Worm (Caenorhabditis elegans) whole organism, L3 larva: Measurements from ENCODE around the gene wbp-11.

Experiments used
- R02D3.7 ChIP-seq: fragments of 150-350 bp; optimal IDR thresholded peaks from 2 replicates; lab custom pipeline; 2014; ENCODE audit warnings: missing biosample characterization, missing genetic modification characterization
- ZK546.5 ChIP-seq: sonication (generic microtip); optimal IDR thresholded peaks from 2 replicates; lab custom pipeline; 2017; ENCODE audit warnings: missing biosample characterization, missing genetic modification characterization
- aly-2 ChIP-seq: fragments of 150-350 bp; optimal IDR thresholded peaks from 2 replicates; lab custom pipeline; 2014; ENCODE audit warnings: missing biosample characterization, missing genetic modification characterization
- ama-1 ChIP-seq: fragments of 150-350 bp; optimal IDR thresholded peaks from 2 replicates; lab custom pipeline; 2018
- ceh-16 ChIP-seq: sonication (generic microtip); optimal IDR thresholded peaks from 2 replicates; lab custom pipeline; 2017; ENCODE audit warnings: missing biosample characterization, missing genetic modification characterization
- ceh-9 ChIP-seq: sonication (generic microtip); optimal IDR thresholded peaks from 2 replicates; lab custom pipeline; 2018; ENCODE audit warnings: missing biosample characterization, missing genetic modification characterization
- elt-1 ChIP-seq: fragments of 150-350 bp; optimal IDR thresholded peaks from 2 replicates; lab custom pipeline; 2014; ENCODE audit warnings: missing biosample characterization, missing genetic modification characterization
- elt-2 ChIP-seq: sonication (generic microtip); optimal IDR thresholded peaks from 2 replicates; lab custom pipeline; 2016; ENCODE audit warnings: missing genetic modification reagents, mild to moderate bottlenecking, missing genetic modification characterization, missing compliant biosample characterization
- eor-1 ChIP-seq, 2 experiments: fragments of 150-350 bp; optimal IDR thresholded peaks; 2 replicates each; lab custom pipeline; 2014 to 2018; ENCODE audit warnings: missing biosample characterization in 2 of 2, missing genetic modification characterization in 2 of 2
- fkh-10 ChIP-seq: sonication (generic microtip); optimal IDR thresholded peaks from 2 replicates; lab custom pipeline; 2017; ENCODE audit warnings: missing biosample characterization, missing genetic modification reagents, missing genetic modification characterization
- fkh-2 ChIP-seq: fragments of 150-350 bp; optimal IDR thresholded peaks from 2 replicates; lab custom pipeline; 2014; ENCODE audit warnings: missing biosample characterization, missing genetic modification reagents, missing genetic modification characterization
- fos-1 ChIP-seq: fragments of 150-350 bp; optimal IDR thresholded peaks from 2 replicates; lab custom pipeline; 2014; ENCODE audit warnings: missing biosample characterization, missing genetic modification characterization
- hmg-11 ChIP-seq: sonication (generic microtip); optimal IDR thresholded peaks from 2 replicates; lab custom pipeline; 2016; ENCODE audit warnings: missing genetic modification characterization, missing compliant biosample characterization
- lin-15B ChIP-seq: fragments of 150-350 bp; optimal IDR thresholded peaks from 2 replicates; lab custom pipeline; 2014; ENCODE audit warnings: missing biosample characterization, missing genetic modification characterization
- mdl-1 ChIP-seq: fragments of 150-350 bp; optimal IDR thresholded peaks from 2 replicates; lab custom pipeline; 2014; ENCODE audit warnings: missing biosample characterization, missing genetic modification characterization
- mml-1 ChIP-seq: fragments of 150-350 bp; sonication (generic microtip); optimal IDR thresholded peaks from 3 replicates; lab custom pipeline; 2014; ENCODE audit warnings: missing biosample characterization, missing genetic modification characterization
- nfya-1 ChIP-seq: sonication (generic microtip); optimal IDR thresholded peaks from 2 replicates; lab custom pipeline; 2017; ENCODE audit warnings: missing genetic modification characterization, mild to moderate bottlenecking, missing compliant biosample characterization, antibody characterized with exemption, moderate library complexity; ENCODE audit not compliant: insufficient read depth
- nhr-11 ChIP-seq: fragments of 150-350 bp; optimal IDR thresholded peaks from 2 replicates; lab custom pipeline; 2014; ENCODE audit warnings: missing biosample characterization, missing genetic modification characterization
- nhr-12 ChIP-seq: fragments of 150-350 bp; optimal IDR thresholded peaks from 2 replicates; lab custom pipeline; 2014; ENCODE audit warnings: missing biosample characterization, missing genetic modification characterization
- nhr-23 ChIP-seq: fragments of 150-350 bp; optimal IDR thresholded peaks from 2 replicates; lab custom pipeline; 2014; ENCODE audit warnings: missing biosample characterization, missing genetic modification reagents, missing genetic modification characterization
- nhr-237 ChIP-seq: fragments of 150-350 bp; optimal IDR thresholded peaks from 2 replicates; lab custom pipeline; 2014; ENCODE audit warnings: missing biosample characterization, missing genetic modification characterization
- nhr-25 ChIP-seq: sonication (generic microtip); optimal IDR thresholded peaks from 2 replicates; lab custom pipeline; 2017; ENCODE audit warnings: missing biosample characterization, missing genetic modification characterization
- nhr-28 ChIP-seq: fragments of 150-350 bp; optimal IDR thresholded peaks from 2 replicates; lab custom pipeline; 2014; ENCODE audit warnings: missing biosample characterization, missing genetic modification characterization
- nhr-43 ChIP-seq: sonication (generic microtip); optimal IDR thresholded peaks from 2 replicates; lab custom pipeline; 2016; ENCODE audit warnings: mild to moderate bottlenecking, missing genetic modification characterization, missing compliant biosample characterization; ENCODE audit not compliant: poor library complexity, severe bottlenecking
- nhr-67 ChIP-seq: fragments of 150-350 bp; optimal IDR thresholded peaks from 2 replicates; lab custom pipeline; 2014; ENCODE audit warnings: missing biosample characterization, missing genetic modification characterization
- nhr-76 ChIP-seq: fragments of 150-350 bp; sonication (generic microtip); optimal IDR thresholded peaks from 5 replicates; lab custom pipeline; 2014; ENCODE audit warnings: missing biosample characterization, missing genetic modification characterization
- pha-4 ChIP-seq: fragments of 150-350 bp; optimal IDR thresholded peaks from 2 replicates; lab custom pipeline; 2014; ENCODE audit warnings: missing biosample characterization, missing genetic modification reagents, missing genetic modification characterization
- pqm-1 ChIP-seq: fragments of 150-350 bp; optimal IDR thresholded peaks from 2 replicates; lab custom pipeline; 2017; ENCODE audit warnings: missing biosample characterization, missing genetic modification characterization, inconsistent platforms
- sea-2 ChIP-seq: fragments of 150-350 bp; sonication (generic microtip); optimal IDR thresholded peaks from 4 replicates; lab custom pipeline; 2014; ENCODE audit warnings: missing biosample characterization, missing genetic modification reagents, missing genetic modification characterization
- snpc-4 ChIP-seq: fragments of 150-350 bp; optimal IDR thresholded peaks from 2 replicates; lab custom pipeline; 2014; ENCODE audit warnings: missing biosample characterization, missing genetic modification characterization
- tbx-2 ChIP-seq: sonication (generic microtip); optimal IDR thresholded peaks from 2 replicates; lab custom pipeline; 2016; ENCODE audit warnings: mild to moderate bottlenecking, missing genetic modification characterization, missing compliant biosample characterization
- unc-39 ChIP-seq: sonication (generic microtip); optimal IDR thresholded peaks from 4 replicates; lab custom pipeline; 2017; ENCODE audit warnings: missing biosample characterization, missing genetic modification characterization
- unc-62 ChIP-seq: fragments of 150-350 bp; sonication (generic microtip); optimal IDR thresholded peaks from 4 replicates; lab custom pipeline; 2014; ENCODE audit warnings: missing biosample characterization, missing genetic modification reagents, missing genetic modification characterization
- ztf-4 ChIP-seq: fragments of 150-350 bp; optimal IDR thresholded peaks from 2 replicates; lab custom pipeline; 2014; ENCODE audit warnings: missing biosample characterization, missing genetic modification characterization

wbp-11 gene

ce11 chrII:10204428-10205049 is 31.8 kb downstream of the wbp-11 start:
- TF ChIP-seq mml-1 (tag; lab: Kevin White, UChicago): no peak
- no peak for TF ChIP-seq ceh-16 (tag; lab: Kevin White, UChicago)
- no peak for TF ChIP-seq aly-2 (tag; lab: Kevin White, UChicago)
- no peak for TF ChIP-seq eor-1 (tag; optimal IDR thresholded peaks at IDR 0.05; lab: Kevin White, UChicago)
- TF ChIP-seq pha-4 (tag; lab: Kevin White, UChicago): peak; percentile 35
- TF ChIP-seq nfya-1: no peak
- no peak for TF ChIP-seq R02D3.7 (tag; lab: Kevin White, UChicago)
- TF ChIP-seq nhr-11: peak; percentile 43

ce11 chrII:10206425-10206824 is 33.7 kb downstream of the wbp-11 start, which contains the start of gene T01E8.1:
Gene T01E8.1 (plus strand): TSS chrII:10206725.
- TF ChIP-seq unc-39 (tag; lab: Kevin White, UChicago) (no peak), nhr-76 (no peak), nhr-11 (no peak), nhr-28 (no peak), snpc-4 (tag; lab: Kevin White, UChicago) (no peak), hmg-11 (no peak), mdl-1 (tag; lab: Kevin White, UChicago) (no peak)

- TF ChIP-seq unc-62 (GFP tag; lab: Kevin White, UChicago): no peak
- no peak for TF ChIP-seq sea-2 (GFP tag; lab: Kevin White, UChicago)
- TF ChIP-seq nhr-67 (tag; lab: Kevin White, UChicago): no peak
- TF ChIP-seq eor-1 (tag; optimal IDR thresholded peaks at IDR 0.05; lab: Kevin White, UChicago): no peak
- no peak for TF ChIP-seq fos-1 (tag; lab: Kevin White, UChicago)
- no peak for TF ChIP-seq tbx-2 (tag; lab: Kevin White, UChicago)
- no peak for TF ChIP-seq mml-1 (tag; lab: Kevin White, UChicago)
- TF ChIP-seq fkh-2: no peak
- TF ChIP-seq hmg-11: no peak
- TF ChIP-seq nhr-28: no peak
- no peak for TF ChIP-seq pqm-1 (tag; lab: Kevin White, UChicago)
- TF ChIP-seq lin-15B (tag; lab: Kevin White, UChicago): no peak
- no peak for TF ChIP-seq ztf-4 (tag; lab: Kevin White, UChicago)
- TF ChIP-seq, all 47 proteins: peak for 0
Observed at ce11 chrII:10218171-10218570, 45.4 kb downstream of the wbp-11 start, which contains the start of gene ref-1. Gene ref-1 (plus strand): TSS chrII:10218471.

- TF ChIP-seq pha-4 (tag; lab: Kevin White, UChicago) (peak; percentile 62), elt-1 (no peak), nhr-43 (peak; percentile 3), nhr-23 (peak; percentile 43), fkh-10 (GFP tag; lab: Kevin White, UChicago) (no peak), nhr-25 (tag; lab: Kevin White, UChicago) (peak; percentile 64)
Observed at ce11 chrII:10220631-10221030, 47.9 kb downstream of the wbp-11 start.

ce11 chrII:10221627-10222026 is 48.9 kb downstream of the wbp-11 start:
- TF ChIP-seq fkh-2: no peak
- no peak for TF ChIP-seq tbx-2 (tag; lab: Kevin White, UChicago)
- TF ChIP-seq hmg-11: no peak
- no peak for TF ChIP-seq ZK546.5 (tag; lab: Kevin White, UChicago)
- TF ChIP-seq ceh-9 (tag; lab: Kevin White, UChicago): no peak
- TF ChIP-seq mdl-1 (tag; lab: Kevin White, UChicago): no peak
- peak; percentile 83 for TF ChIP-seq elt-2 (tag; lab: Kevin White, UChicago)
- no peak for TF ChIP-seq unc-62 (GFP tag; lab: Kevin White, UChicago)
- TF ChIP-seq nhr-12: no peak
- TF ChIP-seq ceh-16 (tag; lab: Kevin White, UChicago): no peak
- no peak for TF ChIP-seq R02D3.7 (tag; lab: Kevin White, UChicago)
- no peak for TF ChIP-seq nhr-237 (tag; lab: Kevin White, UChicago)
- TF ChIP-seq fos-1 (tag; lab: Kevin White, UChicago): no peak
- no peak for TF ChIP-seq elt-1
- TF ChIP-seq ama-1 (lab: Kevin White, UChicago): no peak
- TF ChIP-seq pha-4 (tag; lab: Kevin White, UChicago): peak; percentile 35
- peak; percentile 76 for TF ChIP-seq pqm-1 (tag; lab: Kevin White, UChicago)
